Worm (Caenorhabditis elegans) whole organism, mixed stage, embryonic: ENCODE data around the gene F20E11.17.
"Not testable (repeated sequence)": the region's sequence is repeated elsewhere in the genome, so short reads cannot be mapped to it uniquely, and the experiment has no call there.

ENCODE experiments used
- M03D4.4 ChIP-seq: sonication (generic microtip); optimal IDR thresholded peaks from 2 replicates; lab custom pipeline; 2017; ENCODE audit warnings: mild to moderate bottlenecking, missing genetic modification characterization, missing compliant biosample characterization
- bed-3 ChIP-seq: fragments of 200-800 bp; sonication (Bioruptor generic); optimal IDR thresholded peaks from 3 replicates; lab custom pipeline; 2018; ENCODE audit warnings: mild to moderate bottlenecking, missing genetic modification characterization, moderate library complexity, missing compliant biosample characterization
- blmp-1 ChIP-seq: fragments of 150-350 bp; optimal IDR thresholded peaks from 2 replicates; lab custom pipeline; 2014; ENCODE audit warnings: missing biosample characterization, missing genetic modification characterization
- ceh-39 ChIP-seq: fragments of 150-350 bp; optimal IDR thresholded peaks from 2 replicates; lab custom pipeline; 2014; ENCODE audit warnings: missing biosample characterization, missing genetic modification characterization
- ceh-43 ChIP-seq: fragments of 200-800 bp; sonication (Bioruptor generic); optimal IDR thresholded peaks from 2 replicates; lab custom pipeline; 2018; ENCODE audit warnings: mild to moderate bottlenecking, missing genetic modification characterization, moderate library complexity, missing compliant biosample characterization
- ceh-83 ChIP-seq: fragments of 200-800 bp; sonication (Bioruptor generic); optimal IDR thresholded peaks from 2 replicates; lab custom pipeline; 2018; ENCODE audit warnings: mild to moderate bottlenecking, missing genetic modification characterization, missing compliant biosample characterization
- ces-1 ChIP-seq: fragments of 150-350 bp; optimal IDR thresholded peaks from 2 replicates; lab custom pipeline; 2014; ENCODE audit warnings: missing biosample characterization, missing genetic modification reagents, missing genetic modification characterization
- drap-1 ChIP-seq: fragments of 200-800 bp; sonication (Bioruptor generic); optimal IDR thresholded peaks from 3 replicates; lab custom pipeline; 2018; ENCODE audit warnings: mild to moderate bottlenecking, missing genetic modification characterization, missing compliant biosample characterization
- elt-1 ChIP-seq: sonication (generic microtip); optimal IDR thresholded peaks from 2 replicates; lab custom pipeline; 2017; ENCODE audit warnings: missing genetic modification characterization, mild to moderate bottlenecking, missing compliant biosample characterization, antibody characterized with exemption, moderate library complexity, borderline replicate concordance; ENCODE audit not compliant: insufficient read depth
- elt-3 ChIP-seq: fragments of 150-350 bp; optimal IDR thresholded peaks from 2 replicates; lab custom pipeline; 2014; ENCODE audit warnings: missing biosample characterization, missing genetic modification characterization
- flh-1 ChIP-seq: fragments of 200-800 bp; sonication (Bioruptor generic); optimal IDR thresholded peaks from 2 replicates; lab custom pipeline; 2018; ENCODE audit warnings: mild to moderate bottlenecking, missing genetic modification characterization, moderate library complexity, missing compliant biosample characterization
- ham-2 ChIP-seq: fragments of 200-800 bp; sonication (Bioruptor generic); optimal IDR thresholded peaks from 2 replicates; lab custom pipeline; 2018; ENCODE audit warnings: mild to moderate bottlenecking, missing genetic modification characterization, missing compliant biosample characterization
- hlh-1 ChIP-seq: fragments of 150-350 bp; optimal IDR thresholded peaks from 2 replicates; lab custom pipeline; 2014; ENCODE audit warnings: missing biosample characterization, missing genetic modification reagents, missing genetic modification characterization
- lin-13 ChIP-seq: fragments of 150-350 bp; optimal IDR thresholded peaks from 2 replicates; lab custom pipeline; 2014; ENCODE audit warnings: missing biosample characterization, missing genetic modification characterization
- lin-32 ChIP-seq: fragments of 200-800 bp; sonication (Bioruptor generic); optimal IDR thresholded peaks from 2 replicates; lab custom pipeline; 2018; ENCODE audit warnings: mild to moderate bottlenecking, missing genetic modification characterization, missing compliant biosample characterization
- mab-5 ChIP-seq: fragments of 150-350 bp; optimal IDR thresholded peaks from 2 replicates; lab custom pipeline; 2014; ENCODE audit warnings: missing biosample characterization, missing genetic modification characterization
- mep-1 ChIP-seq: fragments of 150-350 bp; optimal IDR thresholded peaks from 2 replicates; lab custom pipeline; 2017; ENCODE audit warnings: missing biosample characterization, missing genetic modification reagents, missing genetic modification characterization, inconsistent platforms
- mls-2 ChIP-seq: sonication (generic microtip); optimal IDR thresholded peaks from 2 replicates; lab custom pipeline; 2016; ENCODE audit warnings: mild to moderate bottlenecking, missing genetic modification characterization, moderate library complexity, missing compliant biosample characterization
- nhr-12 ChIP-seq: fragments of 150-350 bp; optimal IDR thresholded peaks from 2 replicates; lab custom pipeline; 2014; ENCODE audit warnings: missing biosample characterization, missing genetic modification characterization
- nhr-237 ChIP-seq: fragments of 150-350 bp; optimal IDR thresholded peaks from 2 replicates; lab custom pipeline; 2014; ENCODE audit warnings: missing biosample characterization, missing genetic modification characterization
- nhr-28 ChIP-seq: fragments of 150-350 bp; optimal IDR thresholded peaks from 2 replicates; lab custom pipeline; 2014; ENCODE audit warnings: missing biosample characterization, missing genetic modification characterization
- nhr-76 ChIP-seq: sonication (generic microtip); optimal IDR thresholded peaks from 2 replicates; lab custom pipeline; 2017; ENCODE audit warnings: missing biosample characterization, missing genetic modification characterization
- pha-4 ChIP-seq: fragments of 150-350 bp; optimal IDR thresholded peaks from 2 replicates; lab custom pipeline; 2018; ENCODE audit warnings: missing biosample characterization, missing genetic modification reagents, missing genetic modification characterization
- sem-2 ChIP-seq: fragments of 200-800 bp; sonication (Bioruptor generic); optimal IDR thresholded peaks from 2 replicates; lab custom pipeline; 2018; ENCODE audit warnings: mild to moderate bottlenecking, missing genetic modification characterization, missing compliant biosample characterization
- snpc-4 ChIP-seq: fragments of 150-350 bp; optimal IDR thresholded peaks from 2 replicates; lab custom pipeline; 2014; ENCODE audit warnings: missing biosample characterization, missing genetic modification characterization
- sptf-1 ChIP-seq: sonication (generic microtip); optimal IDR thresholded peaks from 2 replicates; lab custom pipeline; 2017; ENCODE audit warnings: mild to moderate bottlenecking, missing genetic modification characterization, moderate library complexity, missing compliant biosample characterization
- tbx-8 ChIP-seq: fragments of 200-800 bp; sonication (Bioruptor generic); optimal IDR thresholded peaks from 2 replicates; lab custom pipeline; 2018; ENCODE audit warnings: mild to moderate bottlenecking, missing genetic modification characterization, moderate library complexity, missing compliant biosample characterization
- unc-39 ChIP-seq: fragments of 150-350 bp; optimal IDR thresholded peaks from 2 replicates; lab custom pipeline; 2014; ENCODE audit warnings: missing biosample characterization, missing genetic modification characterization
- unc-62 ChIP-seq: fragments of 150-350 bp; optimal IDR thresholded peaks from 2 replicates; lab custom pipeline; 2014; ENCODE audit warnings: missing biosample characterization, missing genetic modification reagents, missing genetic modification characterization
- zip-8 ChIP-seq: fragments of 150-350 bp; optimal IDR thresholded peaks from 2 replicates; lab custom pipeline; 2014; ENCODE audit warnings: missing biosample characterization, missing genetic modification characterization
- ztf-11 ChIP-seq: fragments of 150-350 bp; optimal IDR thresholded peaks from 2 replicates; lab custom pipeline; 2014; ENCODE audit warnings: missing biosample characterization, missing genetic modification characterization

F20E11.17 gene

ce11 chrV:17460061-17460460 lies 9.0 kb downstream of the F20E11.17 start, which contains the start of gene srz-48:
Gene srz-48 (minus strand): TSS chrV:17460161.
- no peak for TF ChIP-seq zip-8 (tag; lab: Kevin White, UChicago)
- no peak for TF ChIP-seq nhr-28
- TF ChIP-seq ceh-43 (GFP tag; lab: Kevin White, UChicago): no peak
- TF ChIP-seq bed-3 (GFP tag; lab: Kevin White, UChicago): no peak
- no peak for TF ChIP-seq hlh-1 (tag; lab: Kevin White, UChicago)
- TF ChIP-seq flh-1: no peak

DNA sequence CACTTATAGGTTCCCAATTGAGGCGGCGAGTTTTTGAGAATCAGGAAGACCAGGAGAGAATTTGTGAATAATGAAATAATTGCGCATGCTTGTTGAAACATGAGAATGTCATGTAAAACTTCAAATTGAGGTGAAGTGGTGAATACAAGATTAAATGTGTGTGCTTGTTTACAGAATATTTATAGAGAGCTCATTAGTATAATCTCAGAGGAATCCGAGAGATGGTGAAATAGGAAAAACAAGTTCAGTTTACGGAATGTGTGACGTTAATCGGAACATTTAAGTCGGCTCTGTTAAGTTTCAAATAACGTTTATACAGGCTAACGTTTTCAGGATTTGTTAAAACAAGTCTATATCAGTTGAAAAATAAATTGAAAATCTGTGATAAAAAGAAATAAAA lies 11.0 kb downstream of the F20E11.17 start, which contains the start of gene str-200:
str-200 (minus strand) TSS at position 101 of the 400 bp plus-strand sequence.
- TF ChIP-seq unc-62: no peak
- TF ChIP-seq ces-1 (GFP tag; lab: Kevin White, UChicago): no peak
- TF ChIP-seq drap-1 (GFP tag; lab: Kevin White, UChicago): no peak
- no peak for TF ChIP-seq nhr-237 (tag; lab: Kevin White, UChicago)
- TF ChIP-seq unc-39 (tag; lab: Kevin White, UChicago): no peak
- TF ChIP-seq snpc-4: no peak
- no peak for TF ChIP-seq flh-1
- no peak for TF ChIP-seq lin-32
- no peak for TF ChIP-seq hlh-1 (tag; lab: Kevin White, UChicago)
- no peak for TF ChIP-seq sem-2 (GFP tag; lab: Kevin White, UChicago)
- no peak for TF ChIP-seq ceh-83 (GFP tag; lab: Kevin White, UChicago)
- no peak for TF ChIP-seq ham-2
- no peak for TF ChIP-seq tbx-8 (GFP tag; lab: Kevin White, UChicago)
- no peak for TF ChIP-seq sptf-1 (tag; lab: Kevin White, UChicago)
- TF ChIP-seq bed-3 (GFP tag; lab: Kevin White, UChicago): no peak
- TF ChIP-seq elt-1 (tag; lab: Kevin White, UChicago): no peak
- TF ChIP-seq blmp-1: no peak
- TF ChIP-seq M03D4.4 (tag; lab: Kevin White, UChicago): no peak
- no peak for TF ChIP-seq ceh-39 (tag; lab: Kevin White, UChicago)
- TF ChIP-seq, all 35 proteins: peak for 0

DNA sequence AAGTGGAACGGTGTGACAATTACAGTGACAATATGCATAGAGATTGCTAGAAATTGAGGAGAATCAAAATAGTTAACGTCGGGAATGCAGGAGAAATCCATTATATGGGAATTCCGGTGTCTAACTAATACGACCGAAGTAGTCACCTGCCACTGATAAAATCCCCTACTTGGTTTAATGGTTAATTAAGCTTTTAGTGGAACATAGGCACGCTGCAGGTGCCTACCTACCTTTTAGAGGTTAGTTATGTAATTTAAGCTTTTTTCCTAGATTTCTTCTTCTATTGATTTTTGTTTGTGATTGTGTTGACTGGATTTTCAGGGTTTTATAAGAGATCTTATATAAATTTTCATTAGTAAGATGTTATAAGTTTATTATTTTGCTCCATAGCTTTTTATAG lies 12.9 kb downstream of the F20E11.17 start, which contains the start of gene srh-203:
srh-203 (minus strand) TSS at position 101 of the 400 bp plus-strand sequence.
- TF ChIP-seq sem-2 (GFP tag; lab: Kevin White, UChicago); nhr-12 (tag; lab: Kevin White, UChicago); lin-13 (tag; lab: Kevin White, UChicago): not testable (repeated sequence)

ce11 chrV:17449836-17450235 lies 19.2 kb downstream of the F20E11.17 start:
- no peak for TF ChIP-seq M03D4.4 (tag; lab: Kevin White, UChicago)
- no peak for TF ChIP-seq sptf-1 (tag; lab: Kevin White, UChicago)
- no peak for TF ChIP-seq nhr-12 (tag; lab: Kevin White, UChicago)

- no peak for TF ChIP-seq zip-8 (tag; lab: Kevin White, UChicago)
- TF ChIP-seq mls-2 (tag; lab: Kevin White, UChicago): no peak
- TF ChIP-seq ceh-83 (GFP tag; lab: Kevin White, UChicago): no peak
- no peak for TF ChIP-seq M03D4.4 (tag; lab: Kevin White, UChicago)
- TF ChIP-seq lin-13 (tag; lab: Kevin White, UChicago): no peak
- no peak for TF ChIP-seq snpc-4
- no peak for TF ChIP-seq hlh-1 (tag; lab: Kevin White, UChicago)
- no peak for TF ChIP-seq drap-1 (GFP tag; lab: Kevin White, UChicago)
- no peak for TF ChIP-seq ztf-11 (tag; lab: Kevin White, UChicago)
- no peak for TF ChIP-seq ces-1 (GFP tag; lab: Kevin White, UChicago)
- TF ChIP-seq ham-2: no peak
- no peak for TF ChIP-seq sptf-1 (tag; lab: Kevin White, UChicago)
- TF ChIP-seq flh-1: no peak
- TF ChIP-seq bed-3 (GFP tag; lab: Kevin White, UChicago): no peak
Measured at ce11 chrV:17439406-17439805, 29.7 kb downstream of the F20E11.17 start, which contains the start of gene srh-154. Gene srh-154 (plus strand): TSS chrV:17439706.

ce11 chrV:17438317-17438716 lies 30.8 kb downstream of the F20E11.17 start, which contains the start of gene srsx-2:
Gene srsx-2 (minus strand): TSS chrV:17438417.
- no peak for TF ChIP-seq mab-5 (tag; lab: Kevin White, UChicago)
- TF ChIP-seq ceh-39 (tag; lab: Kevin White, UChicago): no peak
- TF ChIP-seq sptf-1 (tag; lab: Kevin White, UChicago): no peak
- TF ChIP-seq pha-4 (tag; lab: Kevin White, UChicago): no peak
- TF ChIP-seq mep-1 (tag; lab: Kevin White, UChicago): no peak
- no peak for TF ChIP-seq snpc-4
- TF ChIP-seq mls-2 (tag; lab: Kevin White, UChicago): no peak
- no peak for TF ChIP-seq elt-3 (tag; lab: Kevin White, UChicago)
- TF ChIP-seq unc-39 (tag; lab: Kevin White, UChicago): no peak
- TF ChIP-seq M03D4.4 (tag; lab: Kevin White, UChicago): no peak
- no peak for TF ChIP-seq nhr-76 (tag; lab: Kevin White, UChicago)
- no peak for TF ChIP-seq nhr-237 (tag; lab: Kevin White, UChicago)
- no peak for TF ChIP-seq zip-8 (tag; lab: Kevin White, UChicago)
- TF ChIP-seq ztf-11 (tag; lab: Kevin White, UChicago): no peak
- TF ChIP-seq drap-1 (GFP tag; lab: Kevin White, UChicago): no peak
- no peak for TF ChIP-seq tbx-8 (GFP tag; lab: Kevin White, UChicago)
- no peak for TF ChIP-seq bed-3 (GFP tag; lab: Kevin White, UChicago)
- TF ChIP-seq ces-1 (GFP tag; lab: Kevin White, UChicago): no peak
- no peak for TF ChIP-seq ceh-83 (GFP tag; lab: Kevin White, UChicago)
